Worm (Caenorhabditis elegans) whole organism, L2 larva: ENCODE measurements around the gene B0507.8.

ENCODE experiments used
- ama-1 ChIP-seq: fragments of 150-350 bp; optimal IDR thresholded peaks from 2 replicates; lab custom pipeline; 2018; ENCODE audit warnings: inconsistent platforms
- ceh-82 ChIP-seq: fragments of 150-350 bp; optimal IDR thresholded peaks from 2 replicates; lab custom pipeline; 2014; ENCODE audit warnings: missing biosample characterization, missing genetic modification characterization
- elt-3 ChIP-seq: sonication (generic microtip); optimal IDR thresholded peaks from 2 replicates; lab custom pipeline; 2017; ENCODE audit warnings: missing biosample characterization, missing genetic modification characterization
- nhr-12 ChIP-seq: fragments of 150-350 bp; optimal IDR thresholded peaks from 2 replicates; lab custom pipeline; 2014; ENCODE audit warnings: missing biosample characterization, missing genetic modification characterization
- nhr-21 ChIP-seq: fragments of 150-350 bp; optimal IDR thresholded peaks from 2 replicates; lab custom pipeline; 2014; ENCODE audit warnings: missing biosample characterization, missing genetic modification characterization
- nhr-77 ChIP-seq: fragments of 150-350 bp; optimal IDR thresholded peaks from 2 replicates; lab custom pipeline; 2014; ENCODE audit warnings: missing biosample characterization, missing genetic modification characterization
- skn-1 ChIP-seq: sonication (generic microtip); optimal IDR thresholded peaks from 2 replicates; lab custom pipeline; 2017; ENCODE audit warnings: missing biosample characterization, missing genetic modification characterization
- unc-55 ChIP-seq: fragments of 150-350 bp; sonication (generic microtip); optimal IDR thresholded peaks from 3 replicates; lab custom pipeline; 2014; ENCODE audit warnings: missing biosample characterization, missing genetic modification reagents, missing genetic modification characterization
- zag-1 ChIP-seq: fragments of 150-350 bp; optimal IDR thresholded peaks from 2 replicates; lab custom pipeline; 2014; ENCODE audit warnings: missing biosample characterization, missing genetic modification characterization
- ztf-11 ChIP-seq: sonication (generic microtip); optimal IDR thresholded peaks from 2 replicates; lab custom pipeline; 2017; ENCODE audit warnings: missing biosample characterization, missing genetic modification characterization
- ztf-4 ChIP-seq: fragments of 150-350 bp; optimal IDR thresholded peaks from 2 replicates; lab custom pipeline; 2014; ENCODE audit warnings: missing biosample characterization, missing genetic modification characterization

- no peak for TF ChIP-seq skn-1
- TF ChIP-seq ztf-11 (tag; lab: Kevin White, UChicago), result no peak
- TF ChIP-seq nhr-12 (tag; lab: Kevin White, UChicago), result no peak
- no peak for TF ChIP-seq unc-55 (GFP tag; lab: Kevin White, UChicago)
- no peak for TF ChIP-seq nhr-77 (tag; lab: Kevin White, UChicago)
- TF ChIP-seq ama-1 (lab: Kevin White, UChicago), result no peak
- no peak for TF ChIP-seq nhr-21 (tag; lab: Kevin White, UChicago)
- no peak for TF ChIP-seq ceh-82 (tag; lab: Kevin White, UChicago)
- TF ChIP-seq ztf-4 (tag; lab: Kevin White, UChicago), result no peak
- TF ChIP-seq elt-3 (tag; lab: Kevin White, UChicago), result no peak
- no peak for TF ChIP-seq zag-1
Measured at ce11 chrV:8789345-8789744, 26.6 kb upstream of the B0507.8 start.
